Worm (Caenorhabditis elegans) whole organism, young adult: ENCODE data around the gene lin-66.

Source experiments
- B0336.3 ChIP-seq: fragments of 200-800 bp; sonication (Bioruptor generic); IDR thresholded peaks from 2 replicates; pipeline ENCODE4 v1.3.6; 2022; ENCODE audit warnings: missing genetic modification characterization, missing compliant biosample characterization
- Y53G8AR.9 ChIP-seq: fragments of 200-800 bp; sonication (Bioruptor generic); conservative IDR thresholded peaks from 2 replicates; pipeline ENCODE4 v1.3.6; 2022; ENCODE audit warnings: missing genetic modification reagents, missing genetic modification characterization, missing compliant biosample characterization
- mxl-1 ChIP-seq: sonication (generic microtip); optimal IDR thresholded peaks from 2 replicates; lab custom pipeline; 2016; ENCODE audit warnings: missing genetic modification characterization, missing compliant biosample characterization
- nhr-80 ChIP-seq: sonication (generic microtip); optimal IDR thresholded peaks from 2 replicates; lab custom pipeline; 2016; ENCODE audit warnings: missing genetic modification characterization, missing compliant biosample characterization
- rec-8 ChIP-seq, 2 experiments: sonication (generic microtip); optimal IDR thresholded peaks; 2 replicates each; lab custom pipeline; 2016; ENCODE audit warnings: mild to moderate bottlenecking in 2 of 2, missing genetic modification characterization in 2 of 2, missing genetic modification reagents in 2 of 2, missing genotype in 2 of 2, missing biosample characterization in 1 of 2, missing compliant biosample characterization in 1 of 2, moderate library complexity in 1 of 2
- snpc-4 ChIP-seq, 5 experiments: fragments of 150-350 bp in 1 of 5; sonication (generic microtip) in 4 of 5; optimal IDR thresholded peaks; 2 replicates each; lab custom pipeline; 2014 to 2018; ENCODE audit warnings: missing genetic modification characterization in 5 of 5, missing biosample characterization in 3 of 5, antibody characterized with exemption in 2 of 5, mild to moderate bottlenecking in 2 of 5, missing compliant biosample characterization in 2 of 5, missing genotype in 2 of 5, moderate library complexity in 2 of 5, missing genetic modification reagents in 1 of 5
- tbx-9 ChIP-seq: sonication (generic microtip); optimal IDR thresholded peaks from 2 replicates; lab custom pipeline; 2016; ENCODE audit warnings: borderline replicate concordance, missing genetic modification characterization, inconsistent platforms, missing compliant biosample characterization

- TF ChIP-seq nhr-80 (tag; lab: Kevin White, UChicago) (no peak), B0336.3 (GFP tag; lab: Robert Waterston, UW) (no peak), mxl-1 (tag; lab: Kevin White, UChicago) (no peak), Y53G8AR.9 (GFP tag; lab: Robert Waterston, UW) (no peak), rec-8 (tag; optimal IDR thresholded peaks at IDR 0.05; lab: Kevin White, UChicago) (no peak), tbx-9 (no peak), snpc-4 (GFP tag; optimal IDR thresholded peaks at IDR 0.05; lab: Kevin White, UChicago) (no peak), snpc-4 (tag; optimal IDR thresholded peaks at IDR 0.05; lab: Kevin White, UChicago) (no peak)
These were observed 21.1 kb upstream of the lin-66 start, which contains the start of gene B0513.90 for ce11 chrIV:13866754-13867153.
